Worm (Caenorhabditis elegans) whole organism, young adult: Measurements from ENCODE around the gene C16C8.14.

Source experiments
- die-1 ChIP-seq: sonication (generic microtip); optimal IDR thresholded peaks from 2 replicates; lab custom pipeline; 2016; ENCODE audit warnings: missing genotype, mild to moderate bottlenecking, missing genetic modification characterization, missing compliant biosample characterization
- snpc-4 ChIP-seq, 5 experiments: fragments of 150-350 bp in 1 of 5; sonication (generic microtip) in 4 of 5; optimal IDR thresholded peaks; 2 replicates each; lab custom pipeline; 2014 to 2018; ENCODE audit warnings: missing genetic modification characterization in 5 of 5, missing biosample characterization in 3 of 5, antibody characterized with exemption in 2 of 5, mild to moderate bottlenecking in 2 of 5, missing compliant biosample characterization in 2 of 5, missing genotype in 2 of 5, moderate library complexity in 2 of 5, missing genetic modification reagents in 1 of 5
- tbx-9 ChIP-seq: sonication (generic microtip); optimal IDR thresholded peaks from 2 replicates; lab custom pipeline; 2016; ENCODE audit warnings: borderline replicate concordance, missing genetic modification characterization, inconsistent platforms, missing compliant biosample characterization

DNA sequence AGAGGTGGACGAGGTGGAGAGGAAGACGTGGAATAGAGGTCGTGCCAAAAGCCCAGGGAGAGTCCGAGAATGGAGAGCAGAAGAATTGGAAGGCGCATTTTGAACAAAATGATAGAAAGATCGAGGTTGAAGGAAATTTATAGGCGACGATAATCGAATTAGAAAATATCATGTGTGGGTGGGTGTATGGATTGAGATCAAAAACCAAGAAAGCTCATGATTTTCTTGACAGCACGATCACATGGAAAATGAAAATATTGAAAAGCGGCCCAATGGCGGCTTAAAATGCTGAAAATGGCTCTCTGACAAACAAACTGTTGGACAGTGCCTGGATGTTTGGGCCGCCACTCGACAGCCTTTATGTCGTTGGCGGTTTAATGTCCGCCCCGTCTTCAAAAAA lies 13.5 kb downstream of the C16C8.14 start, which contains the start of gene C16C8.9:
- no peak for TF ChIP-seq snpc-4 (GFP tag; optimal IDR thresholded peaks at IDR 0.05; lab: Kevin White, UChicago)
- TF ChIP-seq snpc-4 (tag; optimal IDR thresholded peaks at IDR 0.05; lab: Kevin White, UChicago): no peak
- TF ChIP-seq die-1: no peak
- TF ChIP-seq tbx-9 (tag; lab: Kevin White, UChicago): no peak
